Worm (Caenorhabditis elegans): ENCODE measurements around the gene srd-47.

ce11 chrX:12331795-12332194 is 1.6 kb upstream of the srd-47 start, which contains the start of gene srd-46:
- TF ChIP-seq fkh-10 (GFP tag; optimal IDR thresholded peaks at IDR 0.05) (no peak), aly-2 (tag; optimal IDR thresholded peaks at IDR 0.05) (no peak), nhr-43 (tag; optimal IDR thresholded peaks at IDR 0.05; ENCODE audit: poor library complexity, severe bottlenecking) (no peak), unc-39 (tag; optimal IDR thresholded peaks at IDR 0.05) (no peak), fos-1 (tag; optimal IDR thresholded peaks at IDR 0.05) (no peak), nhr-237 (tag; optimal IDR thresholded peaks at IDR 0.05) (no peak), unc-62 (GFP tag; optimal IDR thresholded peaks at IDR 0.05) (no peak), elt-1 (tag; optimal IDR thresholded peaks at IDR 0.05) (no peak), nhr-11 (tag; optimal IDR thresholded peaks at IDR 0.05) (no peak)
